Worm (Caenorhabditis elegans) whole organism, midembryonic: ENCODE measurements around the gene best-5.

Experiments used
- T22C8.4 ChIP-seq: fragments of 200-800 bp; sonication (Bioruptor generic); IDR thresholded peaks from 2 replicates; pipeline ENCODE4 v1.3.6; 2022; ENCODE audit warnings: missing genetic modification characterization, missing compliant biosample characterization
- cog-1 ChIP-seq: sonication (generic microtip); optimal IDR thresholded peaks from 2 replicates; lab custom pipeline; 2016; ENCODE audit warnings: missing genetic modification characterization, missing compliant biosample characterization
- flt-1 ChIP-seq: fragments of 200-800 bp; sonication (Bioruptor generic); IDR thresholded peaks from 2 replicates; pipeline ENCODE4 v1.3.6; 2022; ENCODE audit warnings: missing genetic modification characterization, missing compliant biosample characterization
- klf-2 ChIP-seq: fragments of 200-800 bp; sonication (Bioruptor generic); conservative IDR thresholded peaks from 2 replicates; pipeline ENCODE4 v1.3.6; 2022; ENCODE audit warnings: missing genetic modification reagents, missing genetic modification characterization, missing compliant biosample characterization
- med-1 ChIP-seq: sonication (generic microtip); optimal IDR thresholded peaks from 2 replicates; lab custom pipeline; 2017; ENCODE audit warnings: missing genetic modification characterization, mild to moderate bottlenecking, missing compliant biosample characterization, antibody characterized with exemption, missing genetic modification reagents; ENCODE audit not compliant: insufficient read depth
- ref-1 ChIP-seq: fragments of 200-800 bp; sonication (Bioruptor generic); conservative IDR thresholded peaks from 2 replicates; pipeline ENCODE4 v1.3.6; 2022; ENCODE audit warnings: missing genetic modification reagents, missing genetic modification characterization, missing compliant biosample characterization
- tab-1 ChIP-seq: fragments of 200-800 bp; sonication (Bioruptor generic); IDR thresholded peaks from 2 replicates; pipeline ENCODE4 v1.3.6; 2022; ENCODE audit warnings: missing genetic modification characterization, missing compliant biosample characterization
- ztf-23 ChIP-seq: fragments of 200-800 bp; sonication (Bioruptor generic); IDR thresholded peaks from 2 replicates; pipeline ENCODE4 v1.3.6; 2022; ENCODE audit warnings: missing genetic modification reagents, missing genetic modification characterization, missing compliant biosample characterization
- ztf-29 ChIP-seq: fragments of 200-800 bp; sonication (Bioruptor generic); IDR thresholded peaks from 2 replicates; pipeline ENCODE4 v1.3.6; 2022; ENCODE audit warnings: missing genetic modification reagents, missing genetic modification characterization, missing compliant biosample characterization

The best-5 gene

DNA sequence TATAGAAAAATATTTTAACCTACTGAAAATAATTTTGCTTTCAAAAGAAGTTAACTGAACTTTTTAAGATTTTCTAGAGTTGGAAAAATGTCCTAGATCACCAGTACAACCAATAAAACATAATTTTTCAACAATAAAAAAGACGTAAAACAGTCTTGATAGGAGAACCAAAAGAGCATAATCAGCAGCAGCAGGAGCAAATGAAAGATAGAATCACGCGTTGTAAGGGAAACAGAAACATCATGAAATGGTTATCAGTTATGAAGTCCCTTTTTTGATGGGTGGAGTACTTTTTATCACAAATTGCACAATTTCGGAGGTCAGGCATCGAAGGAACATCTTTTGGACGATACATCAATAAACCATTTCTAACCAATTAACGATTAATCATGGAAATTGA is 31.9 kb upstream of the best-5 start:
- no peak for TF ChIP-seq cog-1
- TF ChIP-seq med-1: no peak
- TF ChIP-seq klf-2 (GFP tag; lab: Robert Waterston, UW): no peak
- TF ChIP-seq flt-1 (GFP tag; lab: Robert Waterston, UW): no peak
- no peak for TF ChIP-seq T22C8.4
- no peak for TF ChIP-seq ztf-29 (GFP tag; lab: Robert Waterston, UW)
- no peak for TF ChIP-seq tab-1 (GFP tag; lab: Robert Waterston, UW)
- no peak for TF ChIP-seq ref-1 (GFP tag; lab: Robert Waterston, UW)
- no peak for TF ChIP-seq ztf-23 (GFP tag; lab: Robert Waterston, UW)

DNA sequence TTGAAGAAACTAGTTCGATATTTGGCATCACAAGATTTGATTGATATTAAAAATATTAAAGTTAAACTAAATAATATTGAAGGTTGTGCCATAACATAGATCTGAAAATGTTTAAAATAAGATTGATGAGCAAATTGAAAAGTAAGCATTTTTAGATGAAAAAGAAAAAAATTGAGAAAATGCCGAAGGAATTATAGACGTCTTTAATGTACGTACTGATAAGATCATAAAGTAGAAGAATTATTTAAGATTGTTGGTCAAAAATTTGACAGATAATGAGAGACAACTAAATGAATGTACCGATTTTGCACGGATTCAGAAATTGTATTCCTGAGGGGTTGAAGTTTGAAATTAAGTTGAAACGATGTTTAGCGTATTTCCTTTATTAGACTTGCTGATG is 30.1 kb upstream of the best-5 start, which contains the start of gene ncx-7:
ncx-7 (minus strand) TSS at position 101 of the 400 bp plus-strand sequence.
- TF ChIP-seq ztf-23 (GFP tag; lab: Robert Waterston, UW) (no peak), T22C8.4 (no peak), klf-2 (GFP tag; lab: Robert Waterston, UW) (no peak), ztf-29 (GFP tag; lab: Robert Waterston, UW) (no peak), flt-1 (GFP tag; lab: Robert Waterston, UW) (no peak), tab-1 (GFP tag; lab: Robert Waterston, UW) (no peak), ref-1 (GFP tag; lab: Robert Waterston, UW) (no peak), med-1 (no peak), cog-1 (no peak)

DNA sequence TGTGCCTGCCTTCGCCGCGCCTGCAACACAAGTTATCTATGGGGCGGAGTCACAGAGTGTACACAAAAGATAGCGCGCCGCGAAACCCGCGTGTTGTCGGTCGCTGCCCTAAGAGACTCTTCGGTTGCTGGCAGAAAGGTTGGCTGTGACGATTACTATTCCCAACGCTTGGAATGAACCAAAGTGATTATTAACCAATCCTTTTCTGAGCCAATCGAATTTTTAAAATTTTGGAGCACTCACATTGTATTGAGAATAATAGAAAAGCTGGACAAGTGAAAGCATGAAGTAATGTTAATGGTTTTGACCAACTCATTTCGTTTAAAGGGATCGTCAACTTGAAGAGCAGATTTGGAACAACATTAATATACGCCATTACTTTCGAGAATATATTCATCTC is 27.2 kb upstream of the best-5 start:
- TF ChIP-seq ztf-29 (GFP tag; lab: Robert Waterston, UW) (no peak), cog-1 (no peak), ref-1 (GFP tag; lab: Robert Waterston, UW) (no peak), T22C8.4 (no peak), flt-1 (GFP tag; lab: Robert Waterston, UW) (no peak), med-1 (no peak), tab-1 (GFP tag; lab: Robert Waterston, UW) (no peak), ztf-23 (GFP tag; lab: Robert Waterston, UW) (no peak), klf-2 (GFP tag; lab: Robert Waterston, UW) (no peak)

DNA sequence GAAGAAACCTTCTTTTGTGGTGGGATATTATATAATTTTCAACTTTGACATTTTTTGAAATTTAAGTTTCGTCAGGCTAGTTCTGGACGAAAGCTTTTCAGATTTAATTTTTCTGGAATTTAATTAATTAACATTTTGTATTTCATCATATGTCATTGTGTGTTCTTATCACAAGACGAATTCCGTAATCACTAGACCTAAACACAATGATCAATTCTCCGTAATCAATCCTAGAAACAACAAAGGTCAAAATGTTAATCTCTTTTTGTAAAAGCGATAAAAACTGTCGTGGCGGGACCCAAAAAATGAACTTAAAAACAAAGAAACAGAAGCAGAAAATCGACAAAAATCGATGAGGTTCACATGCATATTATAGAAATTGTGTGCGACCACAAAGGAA is 24.7 kb upstream of the best-5 start:
- no peak for TF ChIP-seq ref-1 (GFP tag; lab: Robert Waterston, UW)
- no peak for TF ChIP-seq ztf-23 (GFP tag; lab: Robert Waterston, UW)
- TF ChIP-seq flt-1 (GFP tag; lab: Robert Waterston, UW): no peak
- TF ChIP-seq klf-2 (GFP tag; lab: Robert Waterston, UW): no peak
- no peak for TF ChIP-seq ztf-29 (GFP tag; lab: Robert Waterston, UW)
- TF ChIP-seq T22C8.4: no peak
- TF ChIP-seq tab-1 (GFP tag; lab: Robert Waterston, UW): no peak
- no peak for TF ChIP-seq med-1
- no peak for TF ChIP-seq cog-1

DNA sequence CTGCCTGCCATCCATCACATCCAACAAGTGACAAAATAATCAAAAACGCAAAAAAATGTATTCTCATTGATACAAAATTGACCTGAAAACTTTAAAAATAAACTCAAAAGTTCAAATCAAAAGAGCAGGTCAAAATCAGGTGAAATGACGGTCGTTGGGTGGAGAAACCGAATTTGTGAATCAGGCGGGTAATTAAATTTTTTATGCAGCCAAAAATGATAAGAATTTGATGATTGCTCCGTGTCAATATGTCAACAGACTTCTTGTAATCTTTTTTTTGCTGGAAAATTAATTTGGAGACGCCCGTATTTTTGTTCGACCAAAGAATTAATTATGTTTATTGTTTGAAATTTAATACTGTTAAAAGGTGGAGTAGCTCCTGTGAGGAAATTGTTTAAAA is 23.8 kb upstream of the best-5 start, which contains the start of gene ncx-6:
ncx-6 (minus strand) TSS at position 88 of the 400 bp plus-strand sequence.
- no peak for TF ChIP-seq ztf-29 (GFP tag; lab: Robert Waterston, UW)
- no peak for TF ChIP-seq cog-1
- TF ChIP-seq med-1: no peak
- no peak for TF ChIP-seq tab-1 (GFP tag; lab: Robert Waterston, UW)
- TF ChIP-seq ref-1 (GFP tag; lab: Robert Waterston, UW): no peak
- TF ChIP-seq ztf-23 (GFP tag; lab: Robert Waterston, UW): no peak
- no peak for TF ChIP-seq klf-2 (GFP tag; lab: Robert Waterston, UW)
- TF ChIP-seq flt-1 (GFP tag; lab: Robert Waterston, UW): no peak
- no peak for TF ChIP-seq T22C8.4

DNA sequence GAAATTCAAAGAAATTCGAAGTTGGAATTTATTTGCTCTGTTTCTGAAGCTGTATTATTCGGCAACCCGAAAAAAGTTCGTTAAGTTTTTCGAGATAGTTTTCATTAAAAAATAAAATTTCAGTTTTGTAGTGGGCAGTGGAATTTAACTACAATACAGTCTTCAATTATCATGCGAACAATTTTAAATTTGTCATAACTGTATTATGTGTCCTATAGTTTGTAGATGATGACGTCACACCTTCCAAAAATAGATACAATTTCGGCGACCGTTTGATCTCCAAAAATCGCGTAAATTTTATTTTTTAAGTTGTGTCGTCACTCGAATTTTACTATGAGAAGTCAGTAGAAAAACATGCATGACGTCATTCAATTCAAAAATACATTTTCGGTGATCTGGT is 23.1 kb upstream of the best-5 start:
- no peak for TF ChIP-seq T22C8.4
- TF ChIP-seq ztf-29 (GFP tag; lab: Robert Waterston, UW): no peak
- no peak for TF ChIP-seq med-1
- TF ChIP-seq ref-1 (GFP tag; lab: Robert Waterston, UW): no peak
- no peak for TF ChIP-seq cog-1
- no peak for TF ChIP-seq flt-1 (GFP tag; lab: Robert Waterston, UW)
- no peak for TF ChIP-seq tab-1 (GFP tag; lab: Robert Waterston, UW)
- no peak for TF ChIP-seq klf-2 (GFP tag; lab: Robert Waterston, UW)
- no peak for TF ChIP-seq ztf-23 (GFP tag; lab: Robert Waterston, UW)

DNA sequence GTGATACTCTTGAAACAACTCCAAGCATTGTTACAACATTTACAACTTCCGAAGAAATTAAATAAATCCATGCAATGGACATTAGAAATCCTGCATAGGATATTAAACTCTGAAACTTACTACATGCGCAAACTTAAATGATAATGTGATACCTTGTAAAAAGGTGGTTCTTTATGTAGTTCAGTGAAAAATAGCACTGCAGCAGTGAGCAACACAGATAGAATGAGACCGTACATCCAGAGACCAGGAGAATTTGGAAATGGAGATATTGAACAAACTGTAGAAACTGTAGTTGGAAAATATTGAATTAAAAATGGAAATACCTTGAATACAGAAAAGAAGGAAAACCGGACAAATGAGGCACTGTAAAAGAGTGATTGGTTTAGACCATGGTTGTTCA is 21.1 kb upstream of the best-5 start:
- TF ChIP-seq ztf-23 (GFP tag; lab: Robert Waterston, UW) (no peak), cog-1 (no peak), med-1 (no peak), klf-2 (GFP tag; lab: Robert Waterston, UW) (no peak), ref-1 (GFP tag; lab: Robert Waterston, UW) (no peak), ztf-29 (GFP tag; lab: Robert Waterston, UW) (no peak), T22C8.4 (no peak), tab-1 (GFP tag; lab: Robert Waterston, UW) (no peak), flt-1 (GFP tag; lab: Robert Waterston, UW) (no peak)

DNA sequence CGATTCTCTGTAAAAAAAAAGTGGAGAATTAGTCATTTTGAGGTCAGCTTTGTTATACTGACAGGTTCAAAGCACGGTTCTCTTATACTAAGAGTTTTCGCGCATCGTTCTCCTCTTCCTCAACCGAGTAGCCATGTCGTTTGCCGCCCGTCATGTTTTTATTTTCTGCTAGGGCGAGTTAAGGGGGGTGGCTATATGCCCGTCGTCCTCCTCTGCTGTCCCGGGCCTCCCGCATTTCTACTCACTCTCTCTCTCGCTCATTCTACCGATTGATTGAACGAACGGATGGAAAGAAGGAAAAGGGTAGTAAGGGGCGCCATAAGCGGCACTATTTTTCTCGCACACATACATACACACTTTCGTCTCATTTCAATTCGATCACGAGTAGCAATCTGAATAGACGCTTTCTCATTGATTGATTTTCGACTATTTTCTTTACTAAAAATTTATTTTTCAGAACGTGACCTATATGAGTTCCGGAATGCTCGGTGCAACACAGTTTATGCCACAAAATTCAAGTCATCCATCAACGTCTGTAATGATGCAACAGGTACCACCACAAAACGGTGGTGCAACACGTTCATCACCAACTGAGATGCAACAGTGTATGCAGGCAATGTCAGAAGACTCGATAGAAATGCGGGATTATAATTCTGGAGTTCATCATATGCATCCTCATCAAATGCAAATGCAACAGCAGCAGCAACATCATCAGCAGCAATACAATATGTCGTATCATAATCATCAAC is 15.3 kb upstream of the best-5 start:
- TF ChIP-seq klf-2 (GFP tag; lab: Robert Waterston, UW) (no peak), cog-1 (no peak), med-1 (no peak), tab-1 (GFP tag; lab: Robert Waterston, UW) (no peak), flt-1 (GFP tag; lab: Robert Waterston, UW) (no peak; the same call in 1 of the 2 replicates)

DNA sequence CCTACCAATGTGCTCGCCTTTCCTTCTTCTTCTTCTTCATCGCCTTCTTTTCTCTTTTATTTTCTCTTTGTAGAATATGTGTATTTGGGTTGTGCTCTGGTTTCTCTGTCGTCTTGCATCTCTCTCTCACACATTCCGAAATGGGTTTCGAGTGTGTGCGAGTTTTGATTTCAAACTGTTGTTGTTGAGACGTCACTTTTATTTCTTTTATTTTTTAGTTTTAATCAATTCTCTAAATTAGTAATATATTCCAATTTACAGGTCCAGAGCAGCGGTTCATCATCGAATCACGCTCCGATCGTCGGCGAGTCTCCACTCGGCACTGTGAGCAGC is 14.5 kb upstream of the best-5 start:
- no peak for TF ChIP-seq cog-1
- no peak for TF ChIP-seq T22C8.4
- no peak for TF ChIP-seq tab-1 (GFP tag; lab: Robert Waterston, UW)
- TF ChIP-seq flt-1 (GFP tag; lab: Robert Waterston, UW): no peak
- no peak for TF ChIP-seq ztf-23 (GFP tag; lab: Robert Waterston, UW)
- TF ChIP-seq klf-2 (GFP tag; lab: Robert Waterston, UW): no peak
- no peak for TF ChIP-seq ref-1 (GFP tag; lab: Robert Waterston, UW)
- TF ChIP-seq med-1: no peak
- no peak for TF ChIP-seq ztf-29 (GFP tag; lab: Robert Waterston, UW)
